Worm (Caenorhabditis elegans): ENCODE measurements around the gene morc-1.

DNA sequence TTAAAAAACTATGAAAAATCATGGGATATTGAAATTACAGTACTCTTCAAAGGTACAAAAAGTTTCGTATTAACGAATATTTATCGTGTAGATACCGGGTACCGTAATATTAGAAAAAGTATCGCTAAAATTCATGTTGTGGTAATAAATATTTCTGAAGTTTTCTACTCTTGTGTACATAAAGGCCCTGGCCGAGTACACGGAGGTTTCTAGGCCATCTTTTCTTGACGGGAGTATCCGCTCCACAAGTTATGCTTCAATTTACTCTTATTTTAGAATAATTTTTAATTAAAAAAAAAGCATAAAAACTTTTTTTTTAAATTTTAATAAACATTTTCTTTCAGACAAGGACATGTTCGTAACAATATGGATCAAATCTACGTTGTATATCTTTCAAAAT lies 26.4 kb upstream of the morc-1 start:
- TF ChIP-seq nhr-237 (tag; optimal IDR thresholded peaks at IDR 0.05) (no peak), nhr-12 (tag; optimal IDR thresholded peaks at IDR 0.05) (no peak), hmg-11 (tag; optimal IDR thresholded peaks at IDR 0.05) (no peak), skn-1 (tag; optimal IDR thresholded peaks at IDR 0.05) (no peak), ama-1 (optimal IDR thresholded peaks at IDR 0.05) (no peak), zag-1 (tag; optimal IDR thresholded peaks at IDR 0.05) (no peak), fkh-2 (tag; optimal IDR thresholded peaks at IDR 0.05) (no peak), nhr-25 (tag; optimal IDR thresholded peaks at IDR 0.05) (no peak), mdl-1 (tag; optimal IDR thresholded peaks at IDR 0.05) (no peak), lin-39 (tag; optimal IDR thresholded peaks at IDR 0.05) (no peak)
